Worm (Caenorhabditis elegans): ENCODE measurements around the gene fbxc-29.
A peak's percentile ranks its signal among the peaks of the same experiment; 100 is the strongest.

fbxc-29 gene

ce11 chrII:913222-913722 is 2.6 kb upstream of the fbxc-29 start, which contains the start of gene fbxc-33:
Gene fbxc-33 (plus strand): TSS chrII:913672.
- TF ChIP-seq mxl-2 (GFP tag; conservative IDR thresholded peaks at IDR 0.05) (no peak), skn-1 (tag; optimal IDR thresholded peaks at IDR 0.05) (no peak), ama-1 (optimal IDR thresholded peaks at IDR 0.05) (no peak), daf-12 (tag; optimal IDR thresholded peaks at IDR 0.05) (no peak), egl-43 (GFP tag; IDR thresholded peaks at IDR 0.05) (no peak), dve-1 (tag; optimal IDR thresholded peaks at IDR 0.05; ENCODE audit: insufficient read depth) (no peak), mes-2 (tag; optimal IDR thresholded peaks at IDR 0.05; ENCODE audit: poor library complexity, severe bottlenecking) (peak; percentile 33), F26F4.8 (GFP tag; conservative IDR thresholded peaks at IDR 0.05) (no peak), dpl-1 (GFP tag; optimal IDR thresholded peaks at IDR 0.05) (peak; percentile 41), spr-3 (GFP tag; optimal IDR thresholded peaks at IDR 0.05) (no peak), tra-1 (GFP tag; IDR thresholded peaks at IDR 0.05) (no peak), dmd-6 (GFP tag; IDR thresholded peaks at IDR 0.05) (no peak), lin-38 (GFP tag; IDR thresholded peaks at IDR 0.05) (peak; percentile 81; the same call in 1 of the 2 replicates), nhr-6 (tag; optimal IDR thresholded peaks at IDR 0.05) (peak; percentile 19), hif-1 (tag; optimal IDR thresholded peaks at IDR 0.05) (no peak), mdt-29 (GFP tag; IDR thresholded peaks at IDR 0.05) (no peak), zfp-2 (tag; optimal IDR thresholded peaks at IDR 0.05) (no peak), ZK546.5 (tag; optimal IDR thresholded peaks at IDR 0.05) (no peak), ctbp-1 (GFP tag; IDR thresholded peaks at IDR 0.05) (no peak), fos-1 (tag; optimal IDR thresholded peaks at IDR 0.05) (no peak), ceh-32 (tag; optimal IDR thresholded peaks at IDR 0.05; ENCODE audit: poor library complexity) (no peak), daf-8 (GFP tag; IDR thresholded peaks at IDR 0.05) (no peak), T20F7.1 (GFP tag; optimal IDR thresholded peaks at IDR 0.05) (no peak), F49E8.2 (tag; optimal IDR thresholded peaks at IDR 0.05; ENCODE audit: borderline replicate concordance) (no peak), lin-39 (tag; optimal IDR thresholded peaks at IDR 0.05) (no peak), ceh-82 (tag; optimal IDR thresholded peaks at IDR 0.05) (no peak)

ce11 chrII:915206-915605 is 674 bp upstream of the fbxc-29 start:
- TF ChIP-seq mdl-1 (tag; optimal IDR thresholded peaks at IDR 0.05), result peak in 1 of 2 experiments; percentile 1
- no peak for TF ChIP-seq unc-130 (GFP tag; optimal IDR thresholded peaks at IDR 0.05)
- no peak for TF ChIP-seq T20F7.1 (GFP tag; optimal IDR thresholded peaks at IDR 0.05)
- TF ChIP-seq ama-1 (optimal IDR thresholded peaks at IDR 0.05), result no peak
- TF ChIP-seq set-16 (GFP tag; IDR thresholded peaks at IDR 0.05), result no peak
- peak; percentile 95 for TF ChIP-seq nhr-28 (tag; optimal IDR thresholded peaks at IDR 0.05)
- peak; percentile 98 for TF ChIP-seq lin-1 (GFP tag; IDR thresholded peaks at IDR 0.05)
- TF ChIP-seq dmd-6 (GFP tag; IDR thresholded peaks at IDR 0.05), result peak; percentile 98
- TF ChIP-seq ceh-62 (tag; optimal IDR thresholded peaks at IDR 0.05), result no peak
- TF ChIP-seq fkh-10 (GFP tag; optimal IDR thresholded peaks at IDR 0.05), result no peak
- peak; percentile 79 for TF ChIP-seq nhr-6 (tag; optimal IDR thresholded peaks at IDR 0.05)
- TF ChIP-seq lin-13 (GFP tag; optimal IDR thresholded peaks at IDR 0.05), result no peak
- peak; percentile 95 for TF ChIP-seq tra-1 (GFP tag; IDR thresholded peaks at IDR 0.05)
- TF ChIP-seq nhr-41 (GFP tag; IDR thresholded peaks at IDR 0.05), result peak; percentile 85; the same call in 1 of the 2 replicates
- TF ChIP-seq hlh-11 (tag; optimal IDR thresholded peaks at IDR 0.05), result peak; percentile 89
- TF ChIP-seq ZK546.5 (tag; optimal IDR thresholded peaks at IDR 0.05), result no peak
- TF ChIP-seq php-3 (GFP tag; IDR thresholded peaks at IDR 0.05), result peak; percentile 91
- peak; percentile 42; the same call in 1 of the 2 replicates for TF ChIP-seq ceh-20 (GFP tag; IDR thresholded peaks at IDR 0.05)
- TF ChIP-seq duxl-1 (tag; optimal IDR thresholded peaks at IDR 0.05; ENCODE audit: poor library complexity), result peak; percentile 20
- TF ChIP-seq lin-29 (GFP tag; IDR thresholded peaks at IDR 0.05), result no peak
- TF ChIP-seq unc-62 (GFP tag; optimal IDR thresholded peaks at IDR 0.05 in 1 of 2), result peak; percentile 32 to 91
- no peak for TF ChIP-seq unc-62 (tag; optimal IDR thresholded peaks at IDR 0.05)
- TF ChIP-seq skn-1 (tag; optimal IDR thresholded peaks at IDR 0.05), result no peak
- no peak for TF ChIP-seq daf-19 (GFP tag; conservative IDR thresholded peaks at IDR 0.05)
- TF ChIP-seq jun-1 (tag; optimal IDR thresholded peaks at IDR 0.05), result peak; percentile 59
- TF ChIP-seq daf-16 (GFP tag; optimal IDR thresholded peaks at IDR 0.05), result peak in 1 of 2 experiments; percentile 16
- TF ChIP-seq daf-16 (tag; optimal IDR thresholded peaks at IDR 0.05), result peak; percentile 97
- no peak for TF ChIP-seq lim-7 (GFP tag; IDR thresholded peaks at IDR 0.05)
- peak; percentile 9 for TF ChIP-seq nhr-10 (tag; optimal IDR thresholded peaks at IDR 0.05)
- TF ChIP-seq gei-8 (GFP tag; optimal IDR thresholded peaks at IDR 0.05), result no peak
- peak; percentile 95 for TF ChIP-seq nhr-77 (tag; optimal IDR thresholded peaks at IDR 0.05)
